Fruit fly (Drosophila melanogaster) whole organism, embryonic: ENCODE measurements around the gene CG6567.

ENCODE experiments used
- ATbp ChIP-seq: fragments of 200-800 bp; sonication (Bioruptor generic); optimal IDR thresholded peaks from 2 replicates; lab custom pipeline; 2017; ENCODE audit warnings: missing biosample characterization, mild to moderate bottlenecking, missing genetic modification characterization, missing genetic modification reagents
- CG10209 ChIP-seq: fragments of 200-800 bp; sonication (Bioruptor generic); optimal IDR thresholded peaks from 3 replicates; lab custom pipeline; 2017; ENCODE audit warnings: missing biosample characterization, mild to moderate bottlenecking, missing genetic modification characterization, missing genetic modification reagents
- CG1024 ChIP-seq: fragments of 200-800 bp; sonication (Bioruptor generic); IDR thresholded peaks from 2 replicates; pipeline ENCODE4 v1.3.6; 2022; ENCODE audit warnings: missing biosample characterization, missing genetic modification characterization
- CG10462 ChIP-seq: fragments of 200-800 bp; sonication (Bioruptor generic); optimal IDR thresholded peaks from 2 replicates; lab custom pipeline; 2016; ENCODE audit warnings: missing biosample characterization, missing genetic modification characterization
- CG10959 ChIP-seq: fragments of 200-800 bp; sonication (Bioruptor generic); IDR thresholded peaks from 2 replicates; pipeline ENCODE4 v1.3.6; 2022; ENCODE audit warnings: missing biosample characterization, missing genetic modification characterization
- CG11093 ChIP-seq: fragments of 200-800 bp; sonication (Bioruptor generic); IDR thresholded peaks from 3 replicates; pipeline ENCODE4 v1.3.6; 2022; ENCODE audit warnings: missing biosample characterization, missing genetic modification characterization
- CG12155 ChIP-seq: fragments of 200-800 bp; sonication (Bioruptor generic); optimal IDR thresholded peaks from 3 replicates; lab custom pipeline; 2016; ENCODE audit warnings: missing biosample characterization, missing genetic modification characterization
- CG13894 ChIP-seq: fragments of 200-800 bp; sonication (Bioruptor generic); optimal IDR thresholded peaks from 3 replicates; lab custom pipeline; 2018; ENCODE audit warnings: missing biosample characterization, mild to moderate bottlenecking, missing genetic modification characterization, moderate library complexity
- CG14050 ChIP-seq: fragments of 200-800 bp; sonication (Bioruptor generic); IDR thresholded peaks from 3 replicates; pipeline ENCODE4 v1.3.6; 2022; ENCODE audit warnings: missing biosample characterization, missing genetic modification characterization
- CG15514 ChIP-seq: fragments of 200-800 bp; sonication (Bioruptor generic); optimal IDR thresholded peaks from 3 replicates; lab custom pipeline; 2017; ENCODE audit warnings: missing biosample characterization, missing genetic modification characterization, mild to moderate bottlenecking, moderate library complexity, missing genetic modification reagents
- CG17361 ChIP-seq: fragments of 200-800 bp; sonication (Bioruptor generic); IDR thresholded peaks from 3 replicates; pipeline ENCODE4 v1.3.6; 2022; ENCODE audit warnings: missing biosample characterization, missing genetic modification characterization
- CG17912 ChIP-seq: fragments of 200-800 bp; sonication (Bioruptor generic); optimal IDR thresholded peaks from 2 replicates; lab custom pipeline; 2018; ENCODE audit warnings: missing biosample characterization, mild to moderate bottlenecking, missing genetic modification characterization
- CG18262 ChIP-seq: fragments of 200-800 bp; optimal IDR thresholded peaks from 3 replicates; lab custom pipeline; 2019; ENCODE audit warnings: missing biosample characterization, mild to moderate bottlenecking, missing genetic modification characterization, moderate library complexity
- CG2712 ChIP-seq: fragments of 200-800 bp; optimal IDR thresholded peaks from 3 replicates; lab custom pipeline; 2019; ENCODE audit warnings: missing biosample characterization, mild to moderate bottlenecking, missing genetic modification characterization, moderate library complexity
- CG3847 ChIP-seq: fragments of 200-800 bp; sonication (Bioruptor generic); IDR thresholded peaks from 2 replicates; pipeline ENCODE4 v1.3.6; 2022; ENCODE audit warnings: missing biosample characterization, missing genetic modification characterization
- CG4617 ChIP-seq: fragments of 200-800 bp; sonication (Bioruptor generic); optimal IDR thresholded peaks from 3 replicates; lab custom pipeline; 2016; ENCODE audit warnings: missing biosample characterization, missing genetic modification characterization, borderline replicate concordance
- CG5245 ChIP-seq: fragments of 200-800 bp; sonication (Bioruptor generic); optimal IDR thresholded peaks from 3 replicates; lab custom pipeline; 2016; ENCODE audit warnings: missing biosample characterization, missing genetic modification characterization
- CG6683 ChIP-seq: fragments of 200-800 bp; sonication (Bioruptor generic); optimal IDR thresholded peaks from 2 replicates; lab custom pipeline; 2017; ENCODE audit warnings: missing biosample characterization, mild to moderate bottlenecking, missing genetic modification characterization, missing genetic modification reagents
- CG7556 ChIP-seq: fragments of 200-800 bp; sonication (Bioruptor generic); optimal IDR thresholded peaks from 2 replicates; lab custom pipeline; 2017; ENCODE audit warnings: missing biosample characterization, mild to moderate bottlenecking, missing genetic modification characterization
- CG7963 ChIP-seq: fragments of 200-800 bp; sonication (Bioruptor generic); IDR thresholded peaks from 3 replicates; pipeline ENCODE4 v1.3.6; 2022; ENCODE audit warnings: missing biosample characterization, missing genetic modification characterization; ENCODE audit not compliant: partially characterized antibody
- CG9727 ChIP-seq: fragments of 200-800 bp; sonication (Bioruptor generic); optimal IDR thresholded peaks from 3 replicates; lab custom pipeline; 2017; ENCODE audit warnings: missing biosample characterization, mild to moderate bottlenecking, missing genetic modification characterization
- CHES-1-like ChIP-seq: fragments of 200-800 bp; sonication (Bioruptor generic); optimal IDR thresholded peaks from 2 replicates; lab custom pipeline; 2016; ENCODE audit warnings: missing biosample characterization, missing genetic modification characterization
- Dad ChIP-seq: fragments of 200-800 bp; sonication (Bioruptor generic); optimal IDR thresholded peaks from 3 replicates; lab custom pipeline; 2016; ENCODE audit warnings: missing biosample characterization, missing genetic modification characterization
- Deaf1 ChIP-seq: fragments of 200-800 bp; optimal IDR thresholded peaks from 3 replicates; lab custom pipeline; 2019; ENCODE audit warnings: missing biosample characterization, mild to moderate bottlenecking, missing genetic modification characterization, moderate library complexity
- Dref ChIP-seq: fragments of 200-800 bp; sonication (Bioruptor generic); IDR thresholded peaks from 2 replicates; pipeline ENCODE4 v1.3.6; 2022; ENCODE audit warnings: missing biosample characterization, missing genetic modification characterization
- GATAe ChIP-seq: fragments of 200-800 bp; sonication (Bioruptor generic); conservative IDR thresholded peaks from 2 replicates; pipeline ENCODE4 v1.3.6; 2022; ENCODE audit warnings: missing biosample characterization, missing genetic modification characterization
- H15 ChIP-seq: fragments of 200-800 bp; sonication (Bioruptor generic); IDR thresholded peaks from 3 replicates; pipeline ENCODE4 v1.3.6; 2022; ENCODE audit warnings: missing biosample characterization, missing genetic modification characterization
- Max ChIP-seq: fragments of 200-800 bp; sonication (Bioruptor generic); optimal IDR thresholded peaks from 2 replicates; lab custom pipeline; 2016; ENCODE audit warnings: missing biosample characterization, mild to moderate bottlenecking, missing genetic modification characterization
- Pdp1 ChIP-seq, 2 experiments: fragments of 200-800 bp; sonication (Bioruptor generic); optimal IDR thresholded peaks; 3 replicates each; lab custom pipeline; 2016; ENCODE audit warnings: missing biosample characterization in 2 of 2, missing genetic modification characterization in 2 of 2, mild to moderate bottlenecking in 1 of 2, moderate library complexity in 1 of 2
- Ssrp ChIP-seq: fragments of 200-800 bp; sonication (Bioruptor generic); optimal IDR thresholded peaks from 2 replicates; lab custom pipeline; 2018; ENCODE audit warnings: missing biosample characterization, mild to moderate bottlenecking, missing genetic modification characterization, moderate library complexity
- br ChIP-seq: fragments of >200 bp; optimal IDR thresholded peaks from 2 replicates; lab custom pipeline; 2017
- cad ChIP-seq: fragments of >200 bp; optimal IDR thresholded peaks from 2 replicates; lab custom pipeline; 2017; ENCODE audit warnings: missing biosample characterization, missing genetic modification characterization
- dan ChIP-seq: fragments of 200-800 bp; sonication (Bioruptor generic); IDR thresholded peaks from 2 replicates; pipeline ENCODE4 v1.3.6; 2022; ENCODE audit warnings: missing biosample characterization, missing genetic modification characterization
- dpn ChIP-seq, 2 experiments: fragments of 200-800 bp; sonication (Bioruptor generic); optimal IDR thresholded peaks; 3 replicates each; lab custom pipeline; 2016; ENCODE audit warnings: missing biosample characterization in 2 of 2, missing genetic modification characterization in 2 of 2
- esg ChIP-seq: fragments of 200-800 bp; sonication (Bioruptor generic); conservative IDR thresholded peaks from 2 replicates; pipeline ENCODE4 v1.3.6; 2022; ENCODE audit warnings: missing biosample characterization, missing genetic modification characterization
- ewg ChIP-seq: fragments of 200-800 bp; sonication (Bioruptor generic); optimal IDR thresholded peaks from 3 replicates; lab custom pipeline; 2017; ENCODE audit warnings: mild to moderate bottlenecking, missing biosample characterization, missing genetic modification reagents, missing genetic modification characterization
- eyg ChIP-seq: fragments of 200-800 bp; sonication (Bioruptor generic); optimal IDR thresholded peaks from 3 replicates; lab custom pipeline; 2016; ENCODE audit warnings: missing biosample characterization, missing genetic modification characterization
- gsb-n ChIP-seq: fragments of 200-800 bp; sonication (Bioruptor generic); optimal IDR thresholded peaks from 3 replicates; lab custom pipeline; 2018; ENCODE audit warnings: missing biosample characterization, mild to moderate bottlenecking, missing genetic modification characterization
- lbe ChIP-seq: fragments of 200-800 bp; sonication (Bioruptor generic); optimal IDR thresholded peaks from 2 replicates; lab custom pipeline; 2016; ENCODE audit warnings: missing biosample characterization, mild to moderate bottlenecking, missing genetic modification characterization
- lilli ChIP-seq: fragments of 200-800 bp; sonication (Bioruptor generic); optimal IDR thresholded peaks from 3 replicates; lab custom pipeline; 2016; ENCODE audit warnings: missing biosample characterization, missing genetic modification characterization
- mld ChIP-seq: fragments of 200-800 bp; sonication (Bioruptor generic); IDR thresholded peaks from 3 replicates; pipeline ENCODE4 v1.3.6; 2022; ENCODE audit warnings: missing biosample characterization, missing genetic modification characterization; ENCODE audit not compliant: partially characterized antibody
- phol ChIP-seq: fragments of 200-800 bp; sonication (Bioruptor generic); optimal IDR thresholded peaks from 3 replicates; lab custom pipeline; 2018; ENCODE audit warnings: missing biosample characterization, mild to moderate bottlenecking, missing genetic modification characterization, moderate library complexity
- psq ChIP-seq: fragments of 200-800 bp; sonication (Bioruptor generic); optimal IDR thresholded peaks from 2 replicates; lab custom pipeline; 2017; ENCODE audit warnings: missing biosample characterization, missing genetic modification characterization
- seq ChIP-seq: fragments of 200-800 bp; sonication (Bioruptor generic); IDR thresholded peaks from 2 replicates; pipeline ENCODE4 v1.3.6; 2022; ENCODE audit warnings: missing biosample characterization, missing genetic modification characterization
- sisA ChIP-seq: fragments of 200-800 bp; sonication (Bioruptor generic); IDR thresholded peaks from 2 replicates; pipeline ENCODE4 v1.3.6; 2022; ENCODE audit warnings: missing biosample characterization, missing genetic modification characterization
- so ChIP-seq: fragments of 200-800 bp; sonication (Bioruptor generic); IDR thresholded peaks from 3 replicates; pipeline ENCODE4 v1.3.6; 2022; ENCODE audit warnings: missing biosample characterization, missing genetic modification characterization
- sob ChIP-seq: fragments of 200-800 bp; sonication (Bioruptor generic); IDR thresholded peaks from 2 replicates; pipeline ENCODE4 v1.3.6; 2022; ENCODE audit warnings: missing biosample characterization, missing genetic modification characterization
- z ChIP-seq: fragments of 200-800 bp; sonication (Bioruptor generic); IDR thresholded peaks from 3 replicates; pipeline ENCODE4 v1.3.6; 2022; ENCODE audit warnings: missing biosample characterization, missing genetic modification characterization
- zen ChIP-seq: fragments of 200-800 bp; sonication (Bioruptor generic); optimal IDR thresholded peaks from 3 replicates; lab custom pipeline; 2018; ENCODE audit warnings: missing biosample characterization, mild to moderate bottlenecking, missing genetic modification characterization, moderate library complexity
- zf30C ChIP-seq: fragments of 200-800 bp; sonication (Bioruptor generic); optimal IDR thresholded peaks from 3 replicates; lab custom pipeline; 2018; ENCODE audit warnings: missing biosample characterization, mild to moderate bottlenecking, missing genetic modification characterization

The CG6567 gene

dm6 chr3R:10884031-10884677 is 29.9 kb upstream of the CG6567 start (continued):
- TF ChIP-seq ATbp (GFP tag; lab: Kevin White, UChicago) (peak; percentile 46), CG7556 (GFP tag; lab: Kevin White, UChicago) (peak; percentile 60), CG4617 (GFP tag; lab: Kevin White, UChicago) (no peak), Max (peak; percentile 22), zf30C (GFP tag; lab: Kevin White, UChicago) (no peak), psq (GFP tag; lab: Kevin White, UChicago) (no peak), so (peak; percentile 60; the same call in 1 of the 3 replicates), H15 (peak; percentile 83), z (GFP tag; lab: Robert Waterston, UW) (no peak), br (lab: Kevin White, UChicago) (no peak), CG13894 (peak; percentile 74), CG14050 (GFP tag; lab: Robert Waterston, UW) (peak; percentile 67), zen (tag; lab: Kevin White, UChicago) (peak; percentile 62), CG10959 (GFP tag; lab: Robert Waterston, UW) (no peak), seq (GFP tag; lab: Robert Waterston, UW) (no peak), ewg (no peak), cad (GFP tag; lab: Kevin White, UChicago) (no peak), CG10209 (peak; percentile 58), CHES-1-like (GFP tag; lab: Kevin White, UChicago) (no peak), CG3847 (peak; percentile 70), CG17912 (GFP tag; lab: Kevin White, UChicago) (no peak), CG12155 (peak; percentile 21), sisA (GFP tag; lab: Robert Waterston, UW) (peak; percentile 80), CG18262 (tag; lab: Kevin White, UChicago) (peak; percentile 64), sob (GFP tag; lab: Robert Waterston, UW) (peak; percentile 88), CG11093 (peak; percentile 59; the same call in 1 of the 3 replicates), Dad (GFP tag; lab: Kevin White, UChicago) (no peak), CG1024 (peak; percentile 65; the same call in 1 of the 2 replicates), CG9727 (GFP tag; lab: Kevin White, UChicago) (peak; percentile 77), CG6683 (GFP tag; lab: Kevin White, UChicago) (peak; percentile 44), lbe (GFP tag; lab: Kevin White, UChicago) (no peak), lilli (GFP tag; lab: Kevin White, UChicago) (peak; percentile 53), eyg (GFP tag; lab: Kevin White, UChicago) (no peak), Pdp1 (GFP tag; optimal IDR thresholded peaks at IDR 0.05; lab: Kevin White, UChicago) (peak; percentile 31 to 48), CG17361 (GFP tag; lab: Robert Waterston, UW) (peak; percentile 69), phol (tag; lab: Kevin White, UChicago) (peak; percentile 69), mld (GFP tag; lab: Robert Waterston, UW) (no peak), Ssrp (tag; lab: Kevin White, UChicago) (peak; percentile 33), Deaf1 (peak; percentile 46), CG7963 (GFP tag; lab: Robert Waterston, UW) (no peak), gsb-n (no peak), esg (GFP tag; lab: Robert Waterston, UW) (peak; percentile 64), dan (GFP tag; lab: Robert Waterston, UW) (no peak), CG5245 (peak; percentile 42), Dref (GFP tag; lab: Robert Waterston, UW) (peak; percentile 26; the same call in 1 of the 2 replicates), GATAe (GFP tag; lab: Robert Waterston, UW) (peak; percentile 12; the same call in 1 of the 2 replicates), CG10462 (GFP tag; lab: Kevin White, UChicago) (no peak), CG15514 (GFP tag; lab: Kevin White, UChicago) (peak; percentile 66), CG2712 (tag; lab: Kevin White, UChicago) (peak; percentile 78), dpn (GFP tag; optimal IDR thresholded peaks at IDR 0.05; lab: Kevin White, UChicago) (peak; percentile 6 to 34)
